Worm (Caenorhabditis elegans) whole organism, young adult: ENCODE data around the gene F12E12.2.

Experiments used
- B0019.2 ChIP-seq: fragments of 200-800 bp; sonication (Bioruptor generic); conservative IDR thresholded peaks from 2 replicates; pipeline ENCODE4 v1.3.6; 2022; ENCODE audit warnings: missing genetic modification reagents, missing genetic modification characterization, missing compliant biosample characterization
- F33H1.4 ChIP-seq: fragments of 200-800 bp; sonication (Bioruptor generic); IDR thresholded peaks from 2 replicates; pipeline ENCODE4 v1.3.6; 2022; ENCODE audit warnings: missing genetic modification reagents, missing genetic modification characterization, missing compliant biosample characterization
- ceh-100 ChIP-seq: fragments of 200-800 bp; sonication (Bioruptor generic); IDR thresholded peaks from 2 replicates; pipeline ENCODE4 v1.3.6; 2022; ENCODE audit warnings: missing genetic modification reagents, missing genetic modification characterization, missing compliant biosample characterization
- efl-1 ChIP-seq: fragments of 150-350 bp; optimal IDR thresholded peaks from 2 replicates; lab custom pipeline; 2014; ENCODE audit warnings: missing biosample characterization, missing genetic modification reagents, missing genetic modification characterization
- hmg-20 ChIP-seq: fragments of 200-800 bp; sonication (Bioruptor generic); IDR thresholded peaks from 2 replicates; pipeline ENCODE4 v1.3.6; 2022; ENCODE audit warnings: missing genetic modification reagents, missing genetic modification characterization, missing compliant biosample characterization
- lin-35 ChIP-seq, 3 experiments: fragments of 150-350 bp in 2 of 3; sonication (generic microtip) in 1 of 3; optimal IDR thresholded peaks; 2 replicates each; lab custom pipeline; 2014 to 2018; ENCODE audit warnings: missing biosample characterization in 3 of 3, missing genetic modification characterization in 3 of 3, missing genetic modification reagents in 3 of 3
- mel-28 ChIP-seq: sonication (generic microtip); optimal IDR thresholded peaks from 2 replicates; lab custom pipeline; 2016; ENCODE audit warnings: borderline replicate concordance, mild to moderate bottlenecking, missing genetic modification characterization, missing compliant biosample characterization
- mes-4 ChIP-seq: sonication (generic microtip); optimal IDR thresholded peaks from 2 replicates; lab custom pipeline; 2016; ENCODE audit warnings: missing genotype, missing genetic modification characterization, missing compliant biosample characterization
- pha-4 ChIP-seq: fragments of 150-350 bp; sonication (generic microtip); optimal IDR thresholded peaks from 2 replicates; lab custom pipeline; 2014; ENCODE audit warnings: missing biosample characterization, missing genetic modification reagents, missing genetic modification characterization
- snpc-4 ChIP-seq, 5 experiments: fragments of 150-350 bp in 1 of 5; sonication (generic microtip) in 4 of 5; optimal IDR thresholded peaks; 2 replicates each; lab custom pipeline; 2014 to 2018; ENCODE audit warnings: missing genetic modification characterization in 5 of 5, missing biosample characterization in 3 of 5, antibody characterized with exemption in 2 of 5, mild to moderate bottlenecking in 2 of 5, missing compliant biosample characterization in 2 of 5, missing genotype in 2 of 5, moderate library complexity in 2 of 5, missing genetic modification reagents in 1 of 5
- unc-130 ChIP-seq: sonication (generic microtip); optimal IDR thresholded peaks from 2 replicates; lab custom pipeline; 2016; ENCODE audit warnings: missing genetic modification reagents, missing genetic modification characterization, missing compliant biosample characterization
- unc-62 ChIP-seq: fragments of 150-350 bp; optimal IDR thresholded peaks from 2 replicates; lab custom pipeline; 2014; ENCODE audit warnings: missing biosample characterization, missing genetic modification reagents, missing genetic modification characterization

ce11 chrII:3694664-3695063, 45.1 kb upstream of the F12E12.2 start, which contains the start of gene srx-102:
- TF ChIP-seq unc-130 (GFP tag; lab: Kevin White, UChicago) (no peak), efl-1 (GFP tag; lab: Kevin White, UChicago) (no peak), lin-35 (GFP tag; optimal IDR thresholded peaks at IDR 0.05; lab: Kevin White, UChicago) (no peak), pha-4 (no peak), mel-28 (tag; lab: Kevin White, UChicago) (no peak), snpc-4 (GFP tag; optimal IDR thresholded peaks at IDR 0.05; lab: Kevin White, UChicago) (no peak), snpc-4 (tag; optimal IDR thresholded peaks at IDR 0.05; lab: Kevin White, UChicago) (no peak), hmg-20 (no peak), ceh-100 (no peak), B0019.2 (no peak), F33H1.4 (GFP tag; lab: Robert Waterston, UW) (no peak), unc-62 (GFP tag; lab: Kevin White, UChicago) (no peak), mes-4 (tag; lab: Kevin White, UChicago) (no peak)
